Comparison of ENCODE assay signal across 3 worm cellular contexts in genomic region chrII:7211280-7211679, ce11.
TF ChIP-seq lines count a peak whose summit lies in the region.

TSS of gene E04F6.8 (minus strand) at chrII:7211380.

TF ChIP-seq in whole organism, L1 larva, 84 proteins besides CTCF, POLR2A, EP300 and RAD21:
- peak; percentile 45 for TF ChIP-seq lin-14 (GFP tag; optimal IDR thresholded peaks at IDR 0.05; lab: Kevin White, UChicago)
- TF ChIP-seq rnt-1 (tag; optimal IDR thresholded peaks at IDR 0.05; lab: Kevin White, UChicago): peak; percentile 14
- peak; percentile 45 for TF ChIP-seq lir-3 (tag; optimal IDR thresholded peaks at IDR 0.05; lab: Kevin White, UChicago; ENCODE audit: poor library complexity)
- TF ChIP-seq ama-1 (optimal IDR thresholded peaks at IDR 0.05; lab: Kevin White, UChicago): no peak
- no peak for TF ChIP-seq hlh-4 (tag; optimal IDR thresholded peaks at IDR 0.05; lab: Kevin White, UChicago)
- TF ChIP-seq mdl-1 (tag; optimal IDR thresholded peaks at IDR 0.05; lab: Kevin White, UChicago): no peak
- no peak for TF ChIP-seq nhr-77 (tag; optimal IDR thresholded peaks at IDR 0.05; lab: Kevin White, UChicago)

TF ChIP-seq in whole organism, L3 larva, 47 proteins besides CTCF, POLR2A, EP300 and RAD21:
- no peak for TF ChIP-seq eor-1 (tag; optimal IDR thresholded peaks at IDR 0.05; lab: Kevin White, UChicago)
- peak; percentile 82 for TF ChIP-seq egl-5 (tag; optimal IDR thresholded peaks at IDR 0.05; lab: Kevin White, UChicago)

TF ChIP-seq in whole organism, L4 larva, 104 proteins besides CTCF, POLR2A, EP300 and RAD21:
- TF ChIP-seq daf-16 (GFP tag; optimal IDR thresholded peaks at IDR 0.05; lab: Kevin White, UChicago) (peak in 1 of 2 experiments; percentile 75), daf-16 (tag; optimal IDR thresholded peaks at IDR 0.05; lab: Kevin White, UChicago) (no peak), nhr-11 (tag; optimal IDR thresholded peaks at IDR 0.05; lab: Kevin White, UChicago) (peak; percentile 8), unc-62 (GFP tag; optimal IDR thresholded peaks at IDR 0.05 in 1 of 2; lab: Kevin White, UChicago) (no peak), unc-62 (tag; optimal IDR thresholded peaks at IDR 0.05; lab: Kevin White, UChicago) (no peak), mxl-2 (GFP tag; conservative IDR thresholded peaks at IDR 0.05; lab: Robert Waterston, UW) (no peak), hlh-30 (tag; optimal IDR thresholded peaks at IDR 0.05; lab: Kevin White, UChicago; ENCODE audit: insufficient read depth) (peak; percentile 38), Y75B8A.6 (GFP tag; IDR thresholded peaks at IDR 0.05; lab: Robert Waterston, UW) (no peak), zag-1 (tag; optimal IDR thresholded peaks at IDR 0.05; lab: Kevin White, UChicago) (no peak), F44E2.7 (GFP tag; IDR thresholded peaks at IDR 0.05; lab: Robert Waterston, UW) (no peak), nhr-237 (tag; optimal IDR thresholded peaks at IDR 0.05; lab: Kevin White, UChicago) (no peak), ceh-44 (GFP tag; IDR thresholded peaks at IDR 0.05; lab: Robert Waterston, UW) (no peak), zfp-3 (GFP tag; conservative IDR thresholded peaks at IDR 0.05; lab: Robert Waterston, UW) (no peak), spr-3 (GFP tag; optimal IDR thresholded peaks at IDR 0.05; lab: Kevin White, UChicago) (no peak), cey-2 (tag; optimal IDR thresholded peaks at IDR 0.05; lab: Kevin White, UChicago; ENCODE audit: borderline replicate concordance, insufficient read depth) (no peak), ztf-7 (tag; optimal IDR thresholded peaks at IDR 0.05; lab: Kevin White, UChicago) (no peak), zip-11 (GFP tag; IDR thresholded peaks at IDR 0.05; lab: Robert Waterston, UW) (no peak)
TF ChIP-seq in whole organism, L4 larva: peak in this region for 3.

Comparison
In these comparisons a context has a peak if more than half of its experiments do, and no peak if none do; other contexts are left out.
1. Of the 29 proteins assayed by ChIP-seq in both whole organism, L4 larva and whole organism, L1 larva: peak only in whole organism, L4 larva: nhr-11; only in whole organism, L1 larva: lir-3; in both: none; in neither: 27.